Worm (Caenorhabditis elegans) whole organism, young adult: ENCODE data around the gene try-14.

Experiments
- F49E8.2 ChIP-seq: sonication (generic microtip); optimal IDR thresholded peaks from 3 replicates; lab custom pipeline; 2017; ENCODE audit warnings: missing genetic modification characterization, mild to moderate bottlenecking, missing compliant biosample characterization, antibody characterized with exemption, moderate library complexity; ENCODE audit not compliant: insufficient read depth
- K12H6.12 ChIP-seq: fragments of 200-800 bp; sonication (Bioruptor generic); optimal IDR thresholded peaks from 2 replicates; lab custom pipeline; 2018; ENCODE audit warnings: mild to moderate bottlenecking, missing genetic modification characterization, missing compliant biosample characterization
- atf-7 ChIP-seq: sonication (generic microtip); optimal IDR thresholded peaks from 2 replicates; lab custom pipeline; 2017; ENCODE audit warnings: mild to moderate bottlenecking, missing genetic modification characterization, missing compliant biosample characterization
- hlh-12 ChIP-seq: sonication (generic microtip); optimal IDR thresholded peaks from 2 replicates; lab custom pipeline; 2016; ENCODE audit warnings: missing genetic modification characterization, missing compliant biosample characterization
- lin-26 ChIP-seq: fragments of 200-800 bp; sonication (Bioruptor generic); IDR thresholded peaks from 2 replicates; pipeline ENCODE4 v1.3.6; 2022; ENCODE audit warnings: missing genetic modification reagents, missing genetic modification characterization, missing compliant biosample characterization
- lin-35 ChIP-seq, 3 experiments: fragments of 150-350 bp in 2 of 3; sonication (generic microtip) in 1 of 3; optimal IDR thresholded peaks; 2 replicates each; lab custom pipeline; 2014 to 2018; ENCODE audit warnings: missing biosample characterization in 3 of 3, missing genetic modification characterization in 3 of 3, missing genetic modification reagents in 3 of 3
- madf-8 ChIP-seq: fragments of 200-800 bp; sonication (Bioruptor generic); conservative IDR thresholded peaks from 2 replicates; pipeline ENCODE4 v1.3.6; 2022; ENCODE audit warnings: missing genetic modification reagents, missing genetic modification characterization, missing compliant biosample characterization
- snpc-4 ChIP-seq, 5 experiments: fragments of 150-350 bp in 1 of 5; sonication (generic microtip) in 4 of 5; optimal IDR thresholded peaks; 2 replicates each; lab custom pipeline; 2014 to 2018; ENCODE audit warnings: missing genetic modification characterization in 5 of 5, missing biosample characterization in 3 of 5, antibody characterized with exemption in 2 of 5, mild to moderate bottlenecking in 2 of 5, missing compliant biosample characterization in 2 of 5, missing genotype in 2 of 5, moderate library complexity in 2 of 5, missing genetic modification reagents in 1 of 5
- unc-62 ChIP-seq: fragments of 150-350 bp; optimal IDR thresholded peaks from 2 replicates; lab custom pipeline; 2014; ENCODE audit warnings: missing biosample characterization, missing genetic modification reagents, missing genetic modification characterization
- xnd-1 ChIP-seq: sonication (generic microtip); optimal IDR thresholded peaks from 2 replicates; lab custom pipeline; 2016; ENCODE audit warnings: missing genotype, missing genetic modification reagents, missing genetic modification characterization, missing compliant biosample characterization
- zim-3 ChIP-seq: sonication (generic microtip); optimal IDR thresholded peaks from 2 replicates; lab custom pipeline; 2017; ENCODE audit warnings: mild to moderate bottlenecking, missing genetic modification characterization, moderate library complexity, missing compliant biosample characterization
- ztf-28 ChIP-seq: fragments of 200-800 bp; sonication (Bioruptor generic); IDR thresholded peaks from 2 replicates; pipeline ENCODE4 v1.3.6; 2022; ENCODE audit warnings: missing genetic modification reagents, missing genetic modification characterization, missing compliant biosample characterization

DNA sequence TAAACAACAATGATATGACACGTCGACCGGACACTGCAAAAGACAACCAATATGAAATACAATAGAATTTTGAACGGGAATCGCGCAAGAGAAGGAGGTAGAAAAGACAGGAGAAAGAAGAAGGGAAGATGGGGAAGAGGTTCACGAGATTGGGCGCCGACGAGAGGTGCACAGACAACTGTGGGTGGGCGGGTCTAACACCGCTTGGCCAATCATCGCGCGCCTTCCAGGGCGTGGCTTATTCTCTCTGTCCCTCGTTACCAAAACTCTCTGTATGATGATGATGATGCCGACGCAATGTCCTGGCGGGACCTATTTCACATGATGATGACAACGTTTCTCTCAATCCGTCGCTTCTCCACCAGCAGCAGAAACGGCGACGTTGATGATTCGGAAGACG, 34.9 kb downstream of the try-14 start:
- TF ChIP-seq snpc-4 (GFP tag; optimal IDR thresholded peaks at IDR 0.05; lab: Kevin White, UChicago): no peak
- no peak for TF ChIP-seq snpc-4 (tag; optimal IDR thresholded peaks at IDR 0.05; lab: Kevin White, UChicago)
- TF ChIP-seq K12H6.12 (tag; lab: Kevin White, UChicago): no peak
- TF ChIP-seq F49E8.2 (tag; lab: Kevin White, UChicago): no peak
- no peak for TF ChIP-seq ztf-28 (GFP tag; lab: Robert Waterston, UW)
- TF ChIP-seq unc-62: no peak
- no peak for TF ChIP-seq atf-7 (tag; lab: Kevin White, UChicago)
- TF ChIP-seq madf-8 (GFP tag; lab: Robert Waterston, UW): no peak
- no peak for TF ChIP-seq hlh-12 (tag; lab: Kevin White, UChicago)
- TF ChIP-seq zim-3: no peak
- TF ChIP-seq xnd-1 (tag; lab: Kevin White, UChicago): no peak
- no peak for TF ChIP-seq lin-35 (GFP tag; optimal IDR thresholded peaks at IDR 0.05; lab: Kevin White, UChicago)
- no peak for TF ChIP-seq lin-26 (GFP tag; lab: Robert Waterston, UW)
